Worm (Caenorhabditis elegans) whole organism, mixed stage, embryonic: ENCODE data around the gene lido-12.

ENCODE experiments used
- M03D4.4 ChIP-seq: sonication (generic microtip); optimal IDR thresholded peaks from 2 replicates; lab custom pipeline; 2017; ENCODE audit warnings: mild to moderate bottlenecking, missing genetic modification characterization, missing compliant biosample characterization
- bed-3 ChIP-seq: fragments of 200-800 bp; sonication (Bioruptor generic); optimal IDR thresholded peaks from 3 replicates; lab custom pipeline; 2018; ENCODE audit warnings: mild to moderate bottlenecking, missing genetic modification characterization, moderate library complexity, missing compliant biosample characterization
- blmp-1 ChIP-seq: fragments of 150-350 bp; optimal IDR thresholded peaks from 2 replicates; lab custom pipeline; 2014; ENCODE audit warnings: missing biosample characterization, missing genetic modification characterization
- ceh-43 ChIP-seq: fragments of 200-800 bp; sonication (Bioruptor generic); optimal IDR thresholded peaks from 2 replicates; lab custom pipeline; 2018; ENCODE audit warnings: mild to moderate bottlenecking, missing genetic modification characterization, moderate library complexity, missing compliant biosample characterization
- ceh-83 ChIP-seq: fragments of 200-800 bp; sonication (Bioruptor generic); optimal IDR thresholded peaks from 2 replicates; lab custom pipeline; 2018; ENCODE audit warnings: mild to moderate bottlenecking, missing genetic modification characterization, missing compliant biosample characterization
- ces-1 ChIP-seq: fragments of 150-350 bp; optimal IDR thresholded peaks from 2 replicates; lab custom pipeline; 2014; ENCODE audit warnings: missing biosample characterization, missing genetic modification reagents, missing genetic modification characterization
- cnd-1 ChIP-seq: fragments of 200-800 bp; sonication (Bioruptor generic); optimal IDR thresholded peaks from 2 replicates; lab custom pipeline; 2018; ENCODE audit warnings: mild to moderate bottlenecking, missing genetic modification characterization, missing compliant biosample characterization
- drap-1 ChIP-seq: fragments of 200-800 bp; sonication (Bioruptor generic); optimal IDR thresholded peaks from 3 replicates; lab custom pipeline; 2018; ENCODE audit warnings: mild to moderate bottlenecking, missing genetic modification characterization, missing compliant biosample characterization
- elt-1 ChIP-seq: sonication (generic microtip); optimal IDR thresholded peaks from 2 replicates; lab custom pipeline; 2017; ENCODE audit warnings: missing genetic modification characterization, mild to moderate bottlenecking, missing compliant biosample characterization, antibody characterized with exemption, moderate library complexity, borderline replicate concordance; ENCODE audit not compliant: insufficient read depth
- elt-3 ChIP-seq: fragments of 150-350 bp; optimal IDR thresholded peaks from 2 replicates; lab custom pipeline; 2014; ENCODE audit warnings: missing biosample characterization, missing genetic modification characterization
- ham-2 ChIP-seq: fragments of 200-800 bp; sonication (Bioruptor generic); optimal IDR thresholded peaks from 2 replicates; lab custom pipeline; 2018; ENCODE audit warnings: mild to moderate bottlenecking, missing genetic modification characterization, missing compliant biosample characterization
- lin-13 ChIP-seq: fragments of 150-350 bp; optimal IDR thresholded peaks from 2 replicates; lab custom pipeline; 2014; ENCODE audit warnings: missing biosample characterization, missing genetic modification characterization
- lin-32 ChIP-seq: fragments of 200-800 bp; sonication (Bioruptor generic); optimal IDR thresholded peaks from 2 replicates; lab custom pipeline; 2018; ENCODE audit warnings: mild to moderate bottlenecking, missing genetic modification characterization, missing compliant biosample characterization
- lsy-2 ChIP-seq: fragments of 150-350 bp; optimal IDR thresholded peaks from 2 replicates; lab custom pipeline; 2014; ENCODE audit warnings: missing biosample characterization, missing genetic modification characterization
- mab-5 ChIP-seq: fragments of 150-350 bp; optimal IDR thresholded peaks from 2 replicates; lab custom pipeline; 2014; ENCODE audit warnings: missing biosample characterization, missing genetic modification characterization
- mep-1 ChIP-seq: fragments of 150-350 bp; optimal IDR thresholded peaks from 2 replicates; lab custom pipeline; 2017; ENCODE audit warnings: missing biosample characterization, missing genetic modification reagents, missing genetic modification characterization, inconsistent platforms
- mls-2 ChIP-seq: sonication (generic microtip); optimal IDR thresholded peaks from 2 replicates; lab custom pipeline; 2016; ENCODE audit warnings: mild to moderate bottlenecking, missing genetic modification characterization, moderate library complexity, missing compliant biosample characterization
- nhr-12 ChIP-seq: fragments of 150-350 bp; optimal IDR thresholded peaks from 2 replicates; lab custom pipeline; 2014; ENCODE audit warnings: missing biosample characterization, missing genetic modification characterization
- nhr-2 ChIP-seq: fragments of 150-350 bp; optimal IDR thresholded peaks from 2 replicates; lab custom pipeline; 2014; ENCODE audit warnings: missing biosample characterization, missing genetic modification characterization
- nhr-28 ChIP-seq: fragments of 150-350 bp; optimal IDR thresholded peaks from 2 replicates; lab custom pipeline; 2014; ENCODE audit warnings: missing biosample characterization, missing genetic modification characterization
- nhr-76 ChIP-seq: sonication (generic microtip); optimal IDR thresholded peaks from 2 replicates; lab custom pipeline; 2017; ENCODE audit warnings: missing biosample characterization, missing genetic modification characterization
- pha-4 ChIP-seq: fragments of 150-350 bp; optimal IDR thresholded peaks from 2 replicates; lab custom pipeline; 2018; ENCODE audit warnings: missing biosample characterization, missing genetic modification reagents, missing genetic modification characterization
- sem-2 ChIP-seq: fragments of 200-800 bp; sonication (Bioruptor generic); optimal IDR thresholded peaks from 2 replicates; lab custom pipeline; 2018; ENCODE audit warnings: mild to moderate bottlenecking, missing genetic modification characterization, missing compliant biosample characterization
- snpc-4 ChIP-seq: fragments of 150-350 bp; optimal IDR thresholded peaks from 2 replicates; lab custom pipeline; 2014; ENCODE audit warnings: missing biosample characterization, missing genetic modification characterization
- sptf-1 ChIP-seq: sonication (generic microtip); optimal IDR thresholded peaks from 2 replicates; lab custom pipeline; 2017; ENCODE audit warnings: mild to moderate bottlenecking, missing genetic modification characterization, moderate library complexity, missing compliant biosample characterization
- tbx-8 ChIP-seq: fragments of 200-800 bp; sonication (Bioruptor generic); optimal IDR thresholded peaks from 2 replicates; lab custom pipeline; 2018; ENCODE audit warnings: mild to moderate bottlenecking, missing genetic modification characterization, moderate library complexity, missing compliant biosample characterization
- unc-120 ChIP-seq: sonication (generic microtip); optimal IDR thresholded peaks from 2 replicates; lab custom pipeline; 2017; ENCODE audit warnings: missing genetic modification characterization, missing compliant biosample characterization; ENCODE audit not compliant: poor library complexity, severe bottlenecking
- unc-39 ChIP-seq: fragments of 150-350 bp; optimal IDR thresholded peaks from 2 replicates; lab custom pipeline; 2014; ENCODE audit warnings: missing biosample characterization, missing genetic modification characterization
- unc-62 ChIP-seq: fragments of 150-350 bp; optimal IDR thresholded peaks from 2 replicates; lab custom pipeline; 2014; ENCODE audit warnings: missing biosample characterization, missing genetic modification reagents, missing genetic modification characterization
- zip-8 ChIP-seq: fragments of 150-350 bp; optimal IDR thresholded peaks from 2 replicates; lab custom pipeline; 2014; ENCODE audit warnings: missing biosample characterization, missing genetic modification characterization

The lido-12 gene

DNA sequence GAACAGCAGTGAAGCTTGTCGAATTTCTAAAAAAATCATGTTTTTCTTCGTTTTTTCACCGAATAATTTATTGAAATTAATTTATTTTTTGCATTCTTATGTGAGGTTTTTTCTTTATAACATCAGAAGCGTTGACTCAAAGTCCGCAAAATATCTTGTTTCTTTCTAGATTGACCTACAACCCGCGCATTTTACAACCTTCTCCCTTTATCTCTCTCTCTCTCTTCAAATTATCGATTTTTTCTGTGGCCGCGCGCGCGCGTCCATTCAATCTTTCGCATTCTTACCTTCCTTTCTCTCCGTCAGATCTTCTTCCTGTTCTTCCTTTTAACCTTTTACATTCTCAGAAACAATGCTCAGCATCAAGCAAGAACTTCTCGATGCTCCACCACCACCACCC lies at the start of gene lido-12:
Gene lido-12, plus strand, starts transcription at position 301 of the 400 bp plus-strand sequence.
- TF ChIP-seq drap-1 (GFP tag; lab: Kevin White, UChicago), result no peak
- no peak for TF ChIP-seq ham-2 (GFP tag; lab: Kevin White, UChicago)
- TF ChIP-seq mep-1 (tag; lab: Kevin White, UChicago), result no peak
- no peak for TF ChIP-seq nhr-2 (tag; lab: Kevin White, UChicago)
- no peak for TF ChIP-seq lin-32 (GFP tag; lab: Kevin White, UChicago)
- no peak for TF ChIP-seq unc-62 (GFP tag; lab: Kevin White, UChicago)
- no peak for TF ChIP-seq unc-39 (tag; lab: Kevin White, UChicago)
- TF ChIP-seq elt-1 (tag; lab: Kevin White, UChicago), result no peak
- no peak for TF ChIP-seq lsy-2 (tag; lab: Kevin White, UChicago)
- TF ChIP-seq bed-3 (GFP tag; lab: Kevin White, UChicago), result no peak
- TF ChIP-seq nhr-12 (tag; lab: Kevin White, UChicago), result no peak
- TF ChIP-seq blmp-1 (tag; lab: Kevin White, UChicago), result no peak
- TF ChIP-seq cnd-1 (tag; lab: Kevin White, UChicago), result no peak
- TF ChIP-seq snpc-4, result no peak
- no peak for TF ChIP-seq pha-4
- no peak for TF ChIP-seq ces-1 (GFP tag; lab: Kevin White, UChicago)
- no peak for TF ChIP-seq nhr-76 (tag; lab: Kevin White, UChicago)
- no peak for TF ChIP-seq unc-120 (tag; lab: Kevin White, UChicago)
- TF ChIP-seq mls-2 (tag; lab: Kevin White, UChicago), result no peak
- TF ChIP-seq nhr-28 (tag; lab: Kevin White, UChicago), result no peak

DNA sequence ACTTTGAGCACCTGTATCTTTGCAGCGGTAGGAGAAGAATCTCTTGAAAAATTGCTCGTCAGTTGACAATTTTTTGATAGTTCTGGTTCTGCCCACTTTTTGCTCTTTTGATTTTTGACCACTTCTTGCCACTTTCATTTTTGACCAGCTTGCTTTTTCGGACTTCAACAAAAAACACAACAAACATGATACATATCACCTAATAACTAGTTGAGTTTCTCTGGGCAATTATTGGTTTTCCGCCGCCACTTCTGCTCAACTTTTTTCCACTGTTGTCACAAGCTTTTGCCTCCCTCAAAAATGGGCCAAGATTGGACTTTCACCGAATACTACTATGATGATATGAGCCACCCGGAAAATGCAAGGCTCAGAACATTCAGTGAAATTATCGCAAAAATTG lies 47.3 kb upstream of the lido-12 start, which contains the start of gene srw-60:
Gene srw-60, plus strand, starts transcription at position 301 of the 400 bp plus-strand sequence.
- no peak for TF ChIP-seq mab-5 (tag; lab: Kevin White, UChicago)
- TF ChIP-seq lin-32 (GFP tag; lab: Kevin White, UChicago), result no peak
- TF ChIP-seq tbx-8, result no peak
- TF ChIP-seq cnd-1 (tag; lab: Kevin White, UChicago), result no peak
- no peak for TF ChIP-seq lin-13
- TF ChIP-seq unc-120 (tag; lab: Kevin White, UChicago), result no peak
- TF ChIP-seq bed-3 (GFP tag; lab: Kevin White, UChicago), result no peak
- no peak for TF ChIP-seq ceh-43 (GFP tag; lab: Kevin White, UChicago)
- no peak for TF ChIP-seq snpc-4
- no peak for TF ChIP-seq unc-62 (GFP tag; lab: Kevin White, UChicago)
- TF ChIP-seq ceh-83 (GFP tag; lab: Kevin White, UChicago), result no peak
- no peak for TF ChIP-seq mep-1 (tag; lab: Kevin White, UChicago)
- TF ChIP-seq nhr-2 (tag; lab: Kevin White, UChicago), result no peak
- no peak for TF ChIP-seq ces-1 (GFP tag; lab: Kevin White, UChicago)
- TF ChIP-seq sptf-1 (tag; lab: Kevin White, UChicago), result no peak
- no peak for TF ChIP-seq pha-4
- TF ChIP-seq drap-1 (GFP tag; lab: Kevin White, UChicago), result no peak
- no peak for TF ChIP-seq elt-1 (tag; lab: Kevin White, UChicago)

- TF ChIP-seq M03D4.4 (no peak), zip-8 (peak; percentile 77)
Observed at ce11 chrII:2962531-2963164, 43.0 kb upstream of the lido-12 start.

ce11 chrII:2963619-2964018 lies 42.0 kb upstream of the lido-12 start:
- no peak for TF ChIP-seq mep-1 (tag; lab: Kevin White, UChicago)
- TF ChIP-seq bed-3 (GFP tag; lab: Kevin White, UChicago), result no peak
- TF ChIP-seq elt-3 (tag; lab: Kevin White, UChicago), result no peak
- TF ChIP-seq lin-32 (GFP tag; lab: Kevin White, UChicago), result no peak
- no peak for TF ChIP-seq nhr-2 (tag; lab: Kevin White, UChicago)
- TF ChIP-seq nhr-12 (tag; lab: Kevin White, UChicago), result no peak
- TF ChIP-seq ces-1 (GFP tag; lab: Kevin White, UChicago), result no peak
- no peak for TF ChIP-seq sem-2 (GFP tag; lab: Kevin White, UChicago)
- TF ChIP-seq mab-5 (tag; lab: Kevin White, UChicago), result no peak
